Fruit fly (Drosophila melanogaster) whole organism: ENCODE data around the gene AstC.

Experiments
- CG8478 ChIP-seq: fragments of >200 bp; optimal IDR thresholded peaks from 2 replicates; lab custom pipeline; 2018; ENCODE audit warnings: inconsistent platforms
- Dll ChIP-seq: fragments of >200 bp; optimal IDR thresholded peaks from 2 replicates; lab custom pipeline; 2017
- EcR ChIP-seq, 2 experiments: fragments of >200 bp; optimal IDR thresholded peaks; 2 replicates each; lab custom pipeline; 2017; ENCODE audit warnings: missing biosample characterization in 2 of 2, missing genetic modification characterization in 2 of 2, missing genetic modification reagents in 2 of 2
- pan ChIP-seq: fragments of >200 bp; optimal IDR thresholded peaks from 2 replicates; lab custom pipeline; 2017
- psq ChIP-seq: fragments of >200 bp; optimal IDR thresholded peaks from 2 replicates; lab custom pipeline; 2017
- usp ChIP-seq: fragments of >200 bp; optimal IDR thresholded peaks from 2 replicates; lab custom pipeline; 2017; ENCODE audit warnings: missing biosample characterization, missing genetic modification characterization, mixed read lengths

Gene AstC

DNA sequence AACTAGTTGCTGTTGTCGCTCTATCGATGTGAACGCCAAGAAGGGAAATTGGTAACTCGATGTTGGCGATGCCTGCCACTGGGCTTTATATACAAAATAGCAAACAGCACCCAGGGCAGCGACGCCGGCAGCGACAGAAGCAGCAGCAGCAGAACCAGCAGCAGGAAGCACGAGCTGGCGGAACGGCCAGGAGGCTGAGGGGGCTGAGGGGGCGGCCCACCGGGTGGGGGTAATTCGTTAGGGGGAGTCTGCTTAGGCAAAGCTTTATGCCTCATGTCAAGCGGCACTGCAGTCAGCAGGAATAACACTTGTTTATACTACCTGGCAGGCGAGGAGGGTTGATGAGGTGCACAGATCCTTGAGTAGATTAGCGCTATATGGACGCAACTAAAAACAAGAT, at the start of gene AstC:
Gene AstC (minus strand): TSS at position 63 of the 400 bp plus-strand sequence.
- TF ChIP-seq pan (lab: Kevin White, UChicago) (no peak), Dll (lab: Kevin White, UChicago) (no peak), CG8478 (lab: Kevin White, UChicago) (no peak), usp (no peak), psq (lab: Kevin White, UChicago) (no peak), EcR (GFP tag; optimal IDR thresholded peaks at IDR 0.05; lab: Kevin White, UChicago) (no peak)

- TF ChIP-seq EcR (GFP tag; optimal IDR thresholded peaks at IDR 0.05; lab: Kevin White, UChicago): no peak
- TF ChIP-seq usp: no peak
Measured at dm6 chr2L:11130151-11131008, 49.2 kb upstream of the AstC start, which contains the start of the genes RfC38 and CG4751. TSS of gene RfC38 (minus strand) at chr2L:11130645. TSS of gene CG4751 (plus strand) at chr2L:11130737.

dm6 chr2L:11123499-11123898, 42.3 kb upstream of the AstC start, which contains the start of the genes Csl4 and Nup160:
TSS of gene Csl4 (minus strand) at chr2L:11123567.
TSS of gene Nup160 (plus strand) at chr2L:11123777.
- no peak for TF ChIP-seq psq (lab: Kevin White, UChicago)
- no peak for TF ChIP-seq pan (lab: Kevin White, UChicago)
- TF ChIP-seq EcR (GFP tag; optimal IDR thresholded peaks at IDR 0.05; lab: Kevin White, UChicago): no peak
- no peak for TF ChIP-seq usp

- TF ChIP-seq psq (lab: Kevin White, UChicago): no peak
- TF ChIP-seq usp: no peak
- no peak for TF ChIP-seq EcR (GFP tag; optimal IDR thresholded peaks at IDR 0.05; lab: Kevin White, UChicago)
- TF ChIP-seq CG8478 (lab: Kevin White, UChicago): no peak
- TF ChIP-seq Dll (lab: Kevin White, UChicago): no peak
- no peak for TF ChIP-seq pan (lab: Kevin White, UChicago)
Measured at dm6 chr2L:11121614-11122013, 40.4 kb upstream of the AstC start, which contains the start of gene Dnaaf4. TSS of gene Dnaaf4 (minus strand) at chr2L:11121714.

dm6 chr2L:11119966-11120517, 38.8 kb upstream of the AstC start, which contains the start of gene CG6230:
TSS of gene CG6230 (minus strand) at chr2L:11120319.
- no peak for TF ChIP-seq usp
- TF ChIP-seq CG8478 (lab: Kevin White, UChicago): no peak
- no peak for TF ChIP-seq pan (lab: Kevin White, UChicago)
- no peak for TF ChIP-seq Dll (lab: Kevin White, UChicago)
- TF ChIP-seq psq (lab: Kevin White, UChicago): no peak
- TF ChIP-seq EcR (GFP tag; optimal IDR thresholded peaks at IDR 0.05; lab: Kevin White, UChicago): no peak

- no peak for TF ChIP-seq usp
- TF ChIP-seq EcR (GFP tag; optimal IDR thresholded peaks at IDR 0.05; lab: Kevin White, UChicago): no peak
- TF ChIP-seq pan (lab: Kevin White, UChicago): no peak
- TF ChIP-seq Dll (lab: Kevin White, UChicago): no peak
- no peak for TF ChIP-seq CG8478 (lab: Kevin White, UChicago)
- no peak for TF ChIP-seq psq (lab: Kevin White, UChicago)
Measured at dm6 chr2L:11113714-11114113, 32.5 kb upstream of the AstC start, which contains the start of gene Gr32a. TSS of gene Gr32a (plus strand) at chr2L:11114014.

- TF ChIP-seq CG8478 (lab: Kevin White, UChicago) (no peak), usp (no peak), psq (lab: Kevin White, UChicago) (no peak), pan (lab: Kevin White, UChicago) (no peak), Dll (lab: Kevin White, UChicago) (no peak), EcR (GFP tag; optimal IDR thresholded peaks at IDR 0.05; lab: Kevin White, UChicago) (no peak)
Measured at dm6 chr2L:11113011-11113528, 31.9 kb upstream of the AstC start, which contains the start of gene Idua. TSS of gene Idua (minus strand) at chr2L:11113061.

dm6 chr2L:11106562-11106962, 25.4 kb upstream of the AstC start, which contains the start of gene Reps:
TSS of gene Reps (minus strand) at chr2L:11106645.
- TF ChIP-seq CG8478 (lab: Kevin White, UChicago) (no peak), EcR (GFP tag; optimal IDR thresholded peaks at IDR 0.05; lab: Kevin White, UChicago) (no peak), psq (lab: Kevin White, UChicago) (no peak), pan (lab: Kevin White, UChicago) (no peak)

dm6 chr2L:11105320-11105719, 24.1 kb upstream of the AstC start:
- no peak for TF ChIP-seq psq (lab: Kevin White, UChicago)
- TF ChIP-seq pan (lab: Kevin White, UChicago): no peak
- no peak for TF ChIP-seq usp
- no peak for TF ChIP-seq CG8478 (lab: Kevin White, UChicago)
- no peak for TF ChIP-seq EcR (GFP tag; optimal IDR thresholded peaks at IDR 0.05; lab: Kevin White, UChicago)
- TF ChIP-seq Dll (lab: Kevin White, UChicago): no peak

dm6 chr2L:11100516-11101061, 19.4 kb upstream of the AstC start, which contains the start of gene Ge-1:
TSS of gene Ge-1 (minus strand) at chr2L:11100888.
- TF ChIP-seq usp (no peak), EcR (GFP tag; optimal IDR thresholded peaks at IDR 0.05; lab: Kevin White, UChicago) (no peak), Dll (lab: Kevin White, UChicago) (no peak), pan (lab: Kevin White, UChicago) (no peak), CG8478 (lab: Kevin White, UChicago) (no peak), psq (lab: Kevin White, UChicago) (no peak)

DNA sequence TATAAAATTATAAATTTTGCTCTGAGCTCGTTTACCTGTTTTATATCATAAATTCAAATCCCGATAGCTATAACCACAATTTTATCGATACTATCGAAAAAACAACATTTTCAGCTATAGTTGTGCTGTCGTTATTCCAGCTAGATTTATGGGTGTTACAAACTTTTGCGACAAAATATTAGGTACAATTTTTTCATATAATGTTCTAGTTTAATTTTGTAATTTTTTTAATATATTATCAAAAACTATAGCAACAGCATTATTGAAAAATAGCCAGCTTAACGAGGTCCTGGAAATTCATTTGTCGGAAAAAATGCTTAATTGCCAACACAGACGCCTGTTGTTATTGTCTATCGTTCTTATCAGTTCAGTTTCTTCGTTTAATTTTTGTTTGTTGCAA, 9.9 kb upstream of the AstC start, which contains the start of gene Wdr59:
Gene Wdr59 (plus strand): TSS at position 334 of the 400 bp plus-strand sequence.
- TF ChIP-seq Dll (lab: Kevin White, UChicago) (no peak), EcR (GFP tag; optimal IDR thresholded peaks at IDR 0.05; lab: Kevin White, UChicago) (no peak), psq (lab: Kevin White, UChicago) (no peak), usp (no peak), pan (lab: Kevin White, UChicago) (no peak), CG8478 (lab: Kevin White, UChicago) (no peak)
